Worm (Caenorhabditis elegans) whole organism, early embryonic: Measurements from ENCODE around the gene C50H2.4.

Experiments
- aly-1 ChIP-seq: sonication (generic microtip); optimal IDR thresholded peaks from 2 replicates; lab custom pipeline; 2016; ENCODE audit warnings: missing genetic modification characterization, missing compliant biosample characterization
- ama-1 ChIP-seq: fragments of 150-350 bp; optimal IDR thresholded peaks from 2 replicates; lab custom pipeline; 2014
- flt-1 ChIP-seq: fragments of 200-800 bp; sonication (Bioruptor generic); IDR thresholded peaks from 2 replicates; pipeline ENCODE4 v1.3.6; 2022; ENCODE audit warnings: missing genetic modification characterization, missing compliant biosample characterization
- hmg-4 ChIP-seq: fragments of 200-800 bp; sonication (Bioruptor generic); optimal IDR thresholded peaks from 2 replicates; lab custom pipeline; 2018; ENCODE audit warnings: mild to moderate bottlenecking, missing genetic modification characterization, missing compliant biosample characterization
- tbx-11 ChIP-seq: fragments of 200-800 bp; sonication (Bioruptor generic); IDR thresholded peaks from 2 replicates; pipeline ENCODE4 v1.3.6; 2022; ENCODE audit warnings: missing genetic modification characterization, missing compliant biosample characterization

DNA sequence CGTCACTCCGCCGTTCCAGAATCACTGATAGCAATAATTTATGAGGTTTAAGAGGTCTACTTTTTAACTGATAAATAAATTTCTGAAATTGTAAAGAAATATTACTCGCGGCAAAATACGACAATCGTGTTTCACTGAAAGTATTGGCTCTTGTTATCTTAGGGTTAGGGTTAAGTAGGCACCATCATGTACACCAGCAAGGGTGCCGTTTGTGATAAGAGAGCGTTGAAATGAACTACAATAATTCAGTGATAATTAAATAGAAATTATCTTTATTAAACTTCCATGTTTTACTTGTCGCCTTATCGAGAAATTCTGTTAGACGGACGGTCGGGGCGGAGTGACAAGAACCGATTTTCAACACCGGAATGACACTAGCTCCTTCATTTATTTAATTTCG lies 8.9 kb downstream of the C50H2.4 start:
- TF ChIP-seq tbx-11, result no peak
- no peak for TF ChIP-seq aly-1 (tag; lab: Kevin White, UChicago)
- TF ChIP-seq flt-1 (GFP tag; lab: Robert Waterston, UW), result no peak
- no peak for TF ChIP-seq hmg-4 (GFP tag; lab: Kevin White, UChicago)
- no peak for TF ChIP-seq ama-1 (lab: Kevin White, UChicago)
